Fruit fly (Drosophila melanogaster): ENCODE results near the gene CG33235.

The CG33235 gene

DNA sequence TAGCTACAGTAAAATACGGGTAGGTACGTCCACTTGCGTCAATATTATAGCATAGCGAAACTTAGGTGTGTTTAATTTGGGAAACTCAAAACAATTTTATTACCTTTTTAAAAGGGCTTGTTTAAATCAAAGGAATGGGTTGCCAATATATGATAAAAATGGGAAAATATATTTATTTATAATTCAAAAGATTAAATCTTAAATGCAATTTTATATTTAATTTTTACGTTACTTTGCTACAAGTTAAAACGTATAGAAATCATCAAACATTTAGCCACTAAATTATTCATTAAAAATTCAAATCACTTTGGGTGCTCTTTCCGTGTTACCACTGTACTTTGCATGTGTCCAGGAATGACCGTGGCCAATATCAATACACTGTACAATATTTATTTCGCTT, 50.4 kb downstream of the CG33235 start:
- peak; percentile 37 for TF ChIP-seq OdsH (GFP tag; optimal IDR thresholded peaks at IDR 0.05)
- peak in 1 of 2 experiments; percentile 41 for TF ChIP-seq foxo (GFP tag; optimal IDR thresholded peaks at IDR 0.05)
- TF ChIP-seq Jra (GFP tag; optimal IDR thresholded peaks at IDR 0.05) = no peak
- peak; percentile 33 for TF ChIP-seq HLH106 (tag; optimal IDR thresholded peaks at IDR 0.05)
- TF ChIP-seq psq (GFP tag; optimal IDR thresholded peaks at IDR 0.05) = peak; percentile 24
- TF ChIP-seq woc (GFP tag; optimal IDR thresholded peaks at IDR 0.05) = no peak
- TF ChIP-seq Sp1 (GFP tag; optimal IDR thresholded peaks at IDR 0.05) = peak; percentile 17
- TF ChIP-seq fru (GFP tag; optimal IDR thresholded peaks at IDR 0.05) = peak; percentile 37
- TF ChIP-seq sv (GFP tag; optimal IDR thresholded peaks at IDR 0.05) = no peak

DNA sequence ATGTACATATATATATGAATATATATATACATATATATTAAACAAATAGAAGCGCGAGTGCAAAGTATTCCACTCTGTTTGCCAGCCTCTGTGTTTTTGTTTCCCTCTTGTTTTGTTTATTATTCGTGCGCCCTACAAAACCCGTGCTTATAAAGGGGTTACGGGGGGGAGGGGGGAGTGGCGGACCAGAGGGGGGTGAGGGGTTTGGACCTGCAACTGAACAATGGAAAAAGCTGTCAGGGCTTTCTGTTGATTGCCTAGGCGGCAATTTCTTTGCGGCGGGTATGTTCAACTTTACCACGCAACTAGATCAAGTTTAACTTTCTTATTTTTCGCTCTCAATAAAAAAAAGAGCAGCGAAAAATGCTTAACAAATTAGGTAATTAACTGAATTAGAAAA, 52.1 kb downstream of the CG33235 start:
- no peak for TF ChIP-seq pan (optimal IDR thresholded peaks at IDR 0.05)
- peak; percentile 16 for TF ChIP-seq psq (GFP tag; optimal IDR thresholded peaks at IDR 0.05)
